Fruit fly (Drosophila melanogaster) whole organism, embryonic: ENCODE data around the gene RabX5.
A peak's percentile ranks its signal among the peaks of the same experiment; 100 is the strongest.

Experiments used
- Awh ChIP-seq: fragments of 200-800 bp; sonication (Bioruptor generic); IDR thresholded peaks from 2 replicates; pipeline ENCODE4, ENCODE4 v1.3.6; 2022; ENCODE audit warnings: missing biosample characterization, missing genetic modification characterization
- Bgb ChIP-seq: fragments of 200-800 bp; sonication (Bioruptor generic); IDR thresholded peaks from 2 replicates; pipeline ENCODE4 v1.3.6; 2022; ENCODE audit warnings: missing biosample characterization, missing genetic modification characterization; ENCODE audit not compliant: partially characterized antibody
- CG10321 ChIP-seq: fragments of 200-800 bp; sonication (Bioruptor generic); IDR thresholded peaks from 2 replicates; pipeline ENCODE4 v1.3.6; 2022; ENCODE audit warnings: missing biosample characterization, missing genetic modification characterization
- CG11093 ChIP-seq: fragments of 200-800 bp; sonication (Bioruptor generic); IDR thresholded peaks from 3 replicates; pipeline ENCODE4 v1.3.6; 2022; ENCODE audit warnings: missing biosample characterization, missing genetic modification characterization
- CG11247 ChIP-seq: fragments of 200-800 bp; sonication (Bioruptor generic); IDR thresholded peaks from 2 replicates; pipeline ENCODE4 v1.3.6; 2022; ENCODE audit warnings: missing biosample characterization, missing genetic modification characterization
- CG13123 ChIP-seq: fragments of 200-800 bp; sonication (Bioruptor generic); optimal IDR thresholded peaks from 2 replicates; lab custom pipeline; 2016; ENCODE audit warnings: missing biosample characterization, missing genetic modification characterization
- CG14860 ChIP-seq: fragments of 200-800 bp; sonication (Bioruptor generic); IDR thresholded peaks from 3 replicates; pipeline ENCODE4 v1.3.6; 2022; ENCODE audit warnings: missing biosample characterization, missing genetic modification characterization; ENCODE audit not compliant: partially characterized antibody
- CG15479 ChIP-seq: fragments of 200-800 bp; sonication (Bioruptor generic); optimal IDR thresholded peaks from 3 replicates; lab custom pipeline; 2019; ENCODE audit warnings: missing biosample characterization, mild to moderate bottlenecking, missing genetic modification characterization, moderate library complexity
- CG2199 ChIP-seq: fragments of 200-800 bp; sonication (Bioruptor generic); IDR thresholded peaks from 3 replicates; pipeline ENCODE4 v1.3.6; 2022; ENCODE audit warnings: missing biosample characterization, missing genetic modification characterization
- CG30431 ChIP-seq: fragments of 200-800 bp; sonication (Bioruptor generic); optimal IDR thresholded peaks from 2 replicates; lab custom pipeline; 2017; ENCODE audit warnings: missing biosample characterization, missing genetic modification characterization
- CG31224 ChIP-seq: fragments of 200-800 bp; sonication (Bioruptor generic); IDR thresholded peaks from 2 replicates; pipeline ENCODE4 v1.3.6; 2022; ENCODE audit warnings: missing biosample characterization, missing genetic modification characterization
- CG34422 ChIP-seq: fragments of 200-800 bp; sonication (Bioruptor generic); IDR thresholded peaks from 3 replicates; pipeline ENCODE4 v1.3.6; 2022; ENCODE audit warnings: missing biosample characterization, missing genetic modification characterization
- CG6689 ChIP-seq: fragments of 200-800 bp; sonication (Bioruptor generic); IDR thresholded peaks from 2 replicates; pipeline ENCODE4 v1.3.6; 2022; ENCODE audit warnings: missing biosample characterization, missing genetic modification characterization
- CG6791 ChIP-seq: fragments of 200-800 bp; sonication (Bioruptor generic); IDR thresholded peaks from 3 replicates; pipeline ENCODE4 v1.3.6; 2022; ENCODE audit warnings: missing biosample characterization, missing genetic modification characterization; ENCODE audit not compliant: partially characterized antibody
- CG9876 ChIP-seq: fragments of 200-800 bp; sonication (Bioruptor generic); optimal IDR thresholded peaks from 2 replicates; lab custom pipeline; 2016; ENCODE audit warnings: missing biosample characterization, missing genetic modification characterization
- Dfd ChIP-seq, 2 experiments: fragments of >200 bp; optimal IDR thresholded peaks; 2 replicates each; lab custom pipeline; 2017; ENCODE audit warnings: missing biosample characterization in 2 of 2, missing genetic modification characterization in 2 of 2
- Drgx ChIP-seq: fragments of 200-800 bp; sonication (Bioruptor generic); IDR thresholded peaks from 2 replicates; pipeline ENCODE4 v1.3.6; 2022; ENCODE audit warnings: missing biosample characterization, missing genetic modification characterization
- E2f1 ChIP-seq: fragments of 200-800 bp; sonication (Bioruptor generic); IDR thresholded peaks from 2 replicates; pipeline ENCODE4 v1.3.6; 2022; ENCODE audit warnings: missing biosample characterization, missing genetic modification characterization
- GATAe ChIP-seq: fragments of 200-800 bp; sonication (Bioruptor generic); conservative IDR thresholded peaks from 2 replicates; pipeline ENCODE4 v1.3.6; 2022; ENCODE audit warnings: missing biosample characterization, missing genetic modification characterization
- Hand ChIP-seq: fragments of 200-800 bp; sonication (Bioruptor generic); optimal IDR thresholded peaks from 2 replicates; lab custom pipeline; 2017; ENCODE audit warnings: mild to moderate bottlenecking, missing biosample characterization, missing genetic modification reagents, missing genetic modification characterization
- Hey ChIP-seq: fragments of 200-800 bp; sonication (Bioruptor generic); optimal IDR thresholded peaks from 3 replicates; lab custom pipeline; 2018; ENCODE audit warnings: missing biosample characterization, mild to moderate bottlenecking, missing genetic modification characterization
- NC2β ChIP-seq: fragments of 200-800 bp; sonication (Bioruptor generic); optimal IDR thresholded peaks from 2 replicates; lab custom pipeline; 2016; ENCODE audit warnings: missing biosample characterization, missing genetic modification characterization
- Oaz ChIP-seq: fragments of 200-800 bp; sonication (Bioruptor generic); IDR thresholded peaks from 2 replicates; pipeline ENCODE4 v1.3.6; 2022; ENCODE audit warnings: missing biosample characterization, missing genetic modification characterization
- Pdp1 ChIP-seq, 2 experiments: fragments of 200-800 bp; sonication (Bioruptor generic); optimal IDR thresholded peaks; 3 replicates each; lab custom pipeline; 2016; ENCODE audit warnings: missing biosample characterization in 2 of 2, missing genetic modification characterization in 2 of 2, mild to moderate bottlenecking in 1 of 2, moderate library complexity in 1 of 2
- Side ChIP-seq: fragments of 200-800 bp; sonication (Bioruptor generic); optimal IDR thresholded peaks from 2 replicates; lab custom pipeline; 2016; ENCODE audit warnings: missing biosample characterization, missing genetic modification characterization
- abd-A ChIP-seq: fragments of 200-800 bp; sonication (Bioruptor generic); optimal IDR thresholded peaks from 3 replicates; lab custom pipeline; 2019; ENCODE audit warnings: missing biosample characterization, mild to moderate bottlenecking, missing genetic modification characterization, moderate library complexity
- chinmo ChIP-seq: fragments of 200-800 bp; sonication (Bioruptor generic); IDR thresholded peaks from 4 replicates; pipeline ENCODE4 v1.3.6; 2022; ENCODE audit warnings: missing biosample characterization, missing genetic modification characterization; ENCODE audit not compliant: partially characterized antibody
- ci ChIP-seq: fragments of 200-800 bp; sonication (Bioruptor generic); IDR thresholded peaks from 3 replicates; pipeline ENCODE4 v1.3.6; 2022; ENCODE audit warnings: missing biosample characterization, missing genetic modification characterization
- dati ChIP-seq: fragments of 200-800 bp; sonication (Bioruptor generic); IDR thresholded peaks from 2 replicates; pipeline ENCODE4 v1.3.6; 2022; ENCODE audit warnings: missing biosample characterization, missing genetic modification characterization
- disco-r ChIP-seq: fragments of 200-800 bp; sonication (Bioruptor generic); optimal IDR thresholded peaks from 2 replicates; lab custom pipeline; 2016; ENCODE audit warnings: missing biosample characterization, missing genetic modification characterization
- ewg ChIP-seq: fragments of 200-800 bp; sonication (Bioruptor generic); optimal IDR thresholded peaks from 3 replicates; lab custom pipeline; 2017; ENCODE audit warnings: mild to moderate bottlenecking, missing biosample characterization, missing genetic modification reagents, missing genetic modification characterization
- grn ChIP-seq: fragments of 200-800 bp; sonication (Bioruptor generic); optimal IDR thresholded peaks from 3 replicates; lab custom pipeline; 2017; ENCODE audit warnings: missing biosample characterization, missing genetic modification characterization
- gsb-n ChIP-seq: fragments of 200-800 bp; sonication (Bioruptor generic); optimal IDR thresholded peaks from 3 replicates; lab custom pipeline; 2018; ENCODE audit warnings: missing biosample characterization, mild to moderate bottlenecking, missing genetic modification characterization
- hth ChIP-seq: fragments of >200 bp; optimal IDR thresholded peaks from 2 replicates; lab custom pipeline; 2017; ENCODE audit warnings: inconsistent platforms
- insv ChIP-seq, 2 experiments: fragments of 200-800 bp; sonication (Bioruptor generic); optimal IDR thresholded peaks; 3 replicates each; lab custom pipeline; 2016 to 2018; ENCODE audit warnings: missing biosample characterization in 2 of 2, missing genetic modification characterization in 2 of 2
- luna ChIP-seq: fragments of 200-800 bp; sonication (Bioruptor generic); optimal IDR thresholded peaks from 2 replicates; lab custom pipeline; 2016; ENCODE audit warnings: missing biosample characterization, missing genetic modification characterization
- mld ChIP-seq: fragments of 200-800 bp; sonication (Bioruptor generic); IDR thresholded peaks from 3 replicates; pipeline ENCODE4 v1.3.6; 2022; ENCODE audit warnings: missing biosample characterization, missing genetic modification characterization; ENCODE audit not compliant: partially characterized antibody
- nerfin-1 ChIP-seq: fragments of 200-800 bp; sonication (Bioruptor generic); optimal IDR thresholded peaks from 3 replicates; lab custom pipeline; 2019; ENCODE audit warnings: missing biosample characterization, mild to moderate bottlenecking, missing genetic modification characterization, moderate library complexity
- scrt ChIP-seq: fragments of 200-800 bp; sonication (Bioruptor generic); optimal IDR thresholded peaks from 2 replicates; lab custom pipeline; 2018; ENCODE audit warnings: missing biosample characterization, mild to moderate bottlenecking, missing genetic modification characterization, moderate library complexity
- seq ChIP-seq: fragments of 200-800 bp; sonication (Bioruptor generic); IDR thresholded peaks from 2 replicates; pipeline ENCODE4 v1.3.6; 2022; ENCODE audit warnings: missing biosample characterization, missing genetic modification characterization
- sob ChIP-seq: fragments of 200-800 bp; sonication (Bioruptor generic); IDR thresholded peaks from 2 replicates; pipeline ENCODE4 v1.3.6; 2022; ENCODE audit warnings: missing biosample characterization, missing genetic modification characterization
- tap ChIP-seq: fragments of 200-800 bp; optimal IDR thresholded peaks from 3 replicates; lab custom pipeline; 2019; ENCODE audit warnings: missing biosample characterization, mild to moderate bottlenecking, missing genetic modification characterization, moderate library complexity
- zen2 ChIP-seq: fragments of 200-800 bp; sonication (Bioruptor generic); IDR thresholded peaks from 3 replicates; pipeline ENCODE4 v1.3.6; 2022; ENCODE audit warnings: missing biosample characterization, missing genetic modification characterization; ENCODE audit not compliant: partially characterized antibody
- zfh2 ChIP-seq: fragments of 200-800 bp; sonication (Bioruptor generic); optimal IDR thresholded peaks from 2 replicates; lab custom pipeline; 2016; ENCODE audit warnings: missing biosample characterization, missing genetic modification characterization

Gene RabX5

DNA sequence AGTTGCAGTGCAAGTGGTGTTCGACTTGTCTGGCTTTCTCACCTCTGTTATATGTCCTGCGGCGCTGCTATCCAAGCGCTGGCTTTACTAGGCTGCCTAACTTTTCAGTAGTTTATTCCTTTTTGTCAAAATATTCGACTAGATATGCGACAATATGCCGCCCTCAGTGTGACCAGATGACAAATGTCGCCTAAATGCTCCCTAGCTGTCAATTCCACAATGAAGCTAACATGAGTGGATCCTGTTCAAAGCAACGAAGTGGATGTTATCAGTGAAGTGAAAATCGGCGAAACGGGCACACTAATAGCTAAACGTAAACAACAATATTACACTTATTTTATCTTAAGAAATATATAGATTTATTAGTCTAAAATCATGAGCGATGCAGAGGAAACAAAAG lies 5.0 kb downstream of the RabX5 start, which contains the start of the genes Srrm234 and CG7974 (continued):
- no peak for TF ChIP-seq disco-r
- no peak for TF ChIP-seq zfh2
- TF ChIP-seq luna = no peak
- TF ChIP-seq CG15479 (GFP tag; lab: Kevin White, UChicago) = no peak
- no peak for TF ChIP-seq grn
- TF ChIP-seq mld (GFP tag; lab: Robert Waterston, UW) = no peak
- TF ChIP-seq insv (GFP tag; optimal IDR thresholded peaks at IDR 0.05; lab: Kevin White, UChicago) = no peak
- no peak for TF ChIP-seq CG10321 (GFP tag; lab: Robert Waterston, UW)
- TF ChIP-seq CG13123 (GFP tag; lab: Kevin White, UChicago) = no peak
- TF ChIP-seq abd-A = no peak
- TF ChIP-seq CG11247 (GFP tag; lab: Robert Waterston, UW) = no peak
- TF ChIP-seq NC2β (GFP tag; lab: Kevin White, UChicago) = peak; percentile 14
- no peak for TF ChIP-seq Drgx
- TF ChIP-seq Oaz (GFP tag; lab: Robert Waterston, UW) = no peak
- TF ChIP-seq CG6689 (GFP tag; lab: Robert Waterston, UW) = no peak
- TF ChIP-seq CG9876 (GFP tag; lab: Kevin White, UChicago) = no peak
- no peak for TF ChIP-seq CG30431 (GFP tag; lab: Kevin White, UChicago)
- TF ChIP-seq GATAe (GFP tag; lab: Robert Waterston, UW) = no peak
- TF ChIP-seq Side (GFP tag; lab: Kevin White, UChicago) = no peak

DNA sequence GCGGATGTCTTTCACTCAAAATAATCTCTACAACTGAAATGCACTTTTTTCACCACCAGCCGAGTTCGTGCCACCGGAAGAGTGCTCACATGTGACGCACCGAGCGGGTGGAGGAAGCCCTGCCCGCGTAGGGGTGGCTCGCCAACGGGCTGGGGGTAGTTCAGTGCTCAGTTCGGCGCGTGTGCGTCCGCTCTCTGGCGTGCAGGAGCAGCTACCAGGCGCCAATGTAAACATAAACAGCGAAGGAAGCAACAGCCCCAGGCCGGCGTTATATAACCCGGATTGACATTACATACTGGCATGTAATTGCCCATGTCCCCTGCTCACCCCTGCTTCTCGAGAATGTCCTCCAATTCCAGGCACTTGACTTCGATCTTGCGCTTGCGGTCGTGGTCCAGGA lies 5.7 kb downstream of the RabX5 start:
- TF ChIP-seq Hey (no peak), CG6791 (GFP tag; lab: Robert Waterston, UW) (0 out of 3 replicates have a peak, but pooled peaks have one; percentile 28), CG11093 (GFP tag; lab: Robert Waterston, UW) (no peak), zen2 (GFP tag; lab: Robert Waterston, UW) (peak; percentile 52; the same call in 2 of the 3 replicates), abd-A (peak; percentile 27), gsb-n (tag; lab: Kevin White, UChicago) (no peak), sob (GFP tag; lab: Robert Waterston, UW) (no peak), Pdp1 (GFP tag; optimal IDR thresholded peaks at IDR 0.05; lab: Kevin White, UChicago) (peak in 1 of 2 experiments; percentile 92), chinmo (0 out of 4 replicates have a peak, but pooled peaks have one; percentile 53), CG14860 (GFP tag; lab: Robert Waterston, UW) (no peak), scrt (GFP tag; lab: Kevin White, UChicago) (peak; percentile 96), hth (lab: Kevin White, UChicago) (no peak), CG34422 (GFP tag; lab: Robert Waterston, UW) (peak; percentile 26; the same call in 1 of the 3 replicates), Awh (GFP tag; lab: Robert Waterston, UW) (0 out of 2 replicates have a peak, but pooled peaks have one; percentile 10), Hand (GFP tag; lab: Kevin White, UChicago) (peak; percentile 5), ewg (GFP tag; lab: Kevin White, UChicago) (peak; percentile 84), CG2199 (GFP tag; lab: Robert Waterston, UW) (no peak), dati (GFP tag; lab: Robert Waterston, UW) (no peak), Dfd (GFP tag; optimal IDR thresholded peaks at IDR 0.05; lab: Kevin White, UChicago) (no peak), E2f1 (GFP tag; lab: Robert Waterston, UW) (no peak), Bgb (GFP tag; lab: Robert Waterston, UW) (0 out of 2 replicates have a peak, but pooled peaks have one; percentile 11), CG31224 (GFP tag; lab: Robert Waterston, UW) (peak; percentile 99), ci (GFP tag; lab: Robert Waterston, UW) (0 out of 3 replicates have a peak, but pooled peaks have one; percentile 13), nerfin-1 (tag; lab: Kevin White, UChicago) (peak; percentile 21), tap (tag; lab: Kevin White, UChicago) (no peak), seq (GFP tag; lab: Robert Waterston, UW) (peak; percentile 86)
